Worm (Caenorhabditis elegans) whole organism, young adult: Measurements from ENCODE around the gene B0222.11.

Experiments used
- B0019.2 ChIP-seq: fragments of 200-800 bp; sonication (Bioruptor generic); conservative IDR thresholded peaks from 2 replicates; pipeline ENCODE4 v1.3.6; 2022; ENCODE audit warnings: missing genetic modification reagents, missing genetic modification characterization, missing compliant biosample characterization
- C06A6.2 ChIP-seq: fragments of 200-800 bp; sonication (Bioruptor generic); conservative IDR thresholded peaks from 2 replicates; pipeline ENCODE4 v1.3.6; 2022; ENCODE audit warnings: missing genetic modification characterization, missing compliant biosample characterization
- C17E4.6 ChIP-seq: fragments of 200-800 bp; sonication (Bioruptor generic); IDR thresholded peaks from 2 replicates; pipeline ENCODE4 v1.3.6; 2022; ENCODE audit warnings: missing genetic modification reagents, missing genetic modification characterization, missing compliant biosample characterization
- D2030.7 ChIP-seq: fragments of 200-800 bp; sonication (Bioruptor generic); IDR thresholded peaks from 2 replicates; pipeline ENCODE4 v1.3.6; 2022; ENCODE audit warnings: missing genetic modification reagents, missing genetic modification characterization, missing compliant biosample characterization
- F57A8.1 ChIP-seq: fragments of 200-800 bp; sonication (Bioruptor generic); optimal IDR thresholded peaks from 2 replicates; lab custom pipeline; 2018; ENCODE audit warnings: mild to moderate bottlenecking, missing genetic modification characterization, moderate library complexity, missing compliant biosample characterization
- K12H6.12 ChIP-seq: fragments of 200-800 bp; sonication (Bioruptor generic); optimal IDR thresholded peaks from 2 replicates; lab custom pipeline; 2018; ENCODE audit warnings: mild to moderate bottlenecking, missing genetic modification characterization, missing compliant biosample characterization
- T07F8.4 ChIP-seq: sonication (generic microtip); optimal IDR thresholded peaks from 2 replicates; lab custom pipeline; 2016; ENCODE audit warnings: mild to moderate bottlenecking, missing genetic modification characterization, moderate library complexity, missing compliant biosample characterization
- Y53F4B.3 ChIP-seq: fragments of 200-800 bp; sonication (Bioruptor generic); IDR thresholded peaks from 2 replicates; pipeline ENCODE4 v1.3.6; 2022; ENCODE audit warnings: missing genetic modification reagents, missing genetic modification characterization, missing compliant biosample characterization
- Y56A3A.18 ChIP-seq: fragments of 200-800 bp; sonication (Bioruptor generic); IDR thresholded peaks from 2 replicates; pipeline ENCODE4 v1.3.6; 2022; ENCODE audit warnings: missing genetic modification reagents, missing genetic modification characterization, missing compliant biosample characterization
- ZK185.1 ChIP-seq: sonication (generic microtip); optimal IDR thresholded peaks from 2 replicates; lab custom pipeline; 2016; ENCODE audit warnings: mild to moderate bottlenecking, missing genetic modification characterization, missing compliant biosample characterization; ENCODE audit not compliant: poor library complexity, severe bottlenecking
- aptf-2 ChIP-seq: fragments of 200-800 bp; sonication (Bioruptor generic); conservative IDR thresholded peaks from 2 replicates; pipeline ENCODE4 v1.3.6; 2022; ENCODE audit warnings: missing genetic modification reagents, missing genetic modification characterization, missing compliant biosample characterization
- atf-7 ChIP-seq: sonication (generic microtip); optimal IDR thresholded peaks from 2 replicates; lab custom pipeline; 2017; ENCODE audit warnings: mild to moderate bottlenecking, missing genetic modification characterization, missing compliant biosample characterization
- attf-3 ChIP-seq: fragments of 200-800 bp; sonication (Bioruptor generic); conservative IDR thresholded peaks from 2 replicates; pipeline ENCODE4 v1.3.6; 2022; ENCODE audit warnings: missing genetic modification reagents, missing genetic modification characterization, missing compliant biosample characterization
- cebp-1 ChIP-seq, 2 experiments: fragments of 200-800 bp in 1 of 2; sonication (Bioruptor generic) in 1 of 2; sonication (generic microtip) in 1 of 2; IDR thresholded peaks in 1 of 2; optimal IDR thresholded peaks in 1 of 2; 2 replicates each; pipeline versions ENCODE4 v1.3.6 to Lab custom; 2017 to 2022; ENCODE audit warnings: missing compliant biosample characterization in 2 of 2, missing genetic modification characterization in 2 of 2, mild to moderate bottlenecking in 1 of 2, missing genetic modification reagents in 1 of 2, moderate library complexity in 1 of 2
- die-1 ChIP-seq: sonication (generic microtip); optimal IDR thresholded peaks from 2 replicates; lab custom pipeline; 2016; ENCODE audit warnings: missing genotype, mild to moderate bottlenecking, missing genetic modification characterization, missing compliant biosample characterization
- dpff-1 ChIP-seq: sonication (generic microtip); optimal IDR thresholded peaks from 2 replicates; lab custom pipeline; 2017; ENCODE audit warnings: mild to moderate bottlenecking, missing genetic modification characterization, missing compliant biosample characterization
- dpl-1 ChIP-seq: fragments of 150-350 bp; optimal IDR thresholded peaks from 2 replicates; lab custom pipeline; 2014; ENCODE audit warnings: missing biosample characterization, missing genetic modification reagents, missing genetic modification characterization
- fkh-3 ChIP-seq: sonication (generic microtip); optimal IDR thresholded peaks from 2 replicates; lab custom pipeline; 2016; ENCODE audit warnings: mild to moderate bottlenecking, missing genetic modification characterization, missing compliant biosample characterization
- gei-17 ChIP-seq: fragments of 200-800 bp; sonication (Bioruptor generic); optimal IDR thresholded peaks from 2 replicates; lab custom pipeline; 2018; ENCODE audit warnings: mild to moderate bottlenecking, missing genetic modification characterization, missing compliant biosample characterization
- hmg-1.2 ChIP-seq: fragments of 200-800 bp; sonication (Bioruptor generic); IDR thresholded peaks from 2 replicates; pipeline ENCODE4 v1.3.6; 2022; ENCODE audit warnings: missing genetic modification reagents, missing genetic modification characterization, missing compliant biosample characterization
- lag-1 ChIP-seq: fragments of 200-800 bp; sonication (Bioruptor generic); IDR thresholded peaks from 2 replicates; pipeline ENCODE4 v1.3.6; 2022; ENCODE audit warnings: missing genetic modification reagents, missing genetic modification characterization, missing compliant biosample characterization
- let-526 ChIP-seq: fragments of 200-800 bp; sonication (Bioruptor generic); IDR thresholded peaks from 2 replicates; pipeline ENCODE4 v1.3.6; 2022; ENCODE audit warnings: missing genetic modification reagents, missing genetic modification characterization, missing compliant biosample characterization
- lin-54 ChIP-seq: fragments of 200-800 bp; sonication (Bioruptor generic); optimal IDR thresholded peaks from 2 replicates; lab custom pipeline; 2018; ENCODE audit warnings: mild to moderate bottlenecking, missing genetic modification characterization, missing compliant biosample characterization
- madf-6 ChIP-seq: fragments of 200-800 bp; sonication (Bioruptor generic); IDR thresholded peaks from 2 replicates; pipeline ENCODE4 v1.3.6; 2022; ENCODE audit warnings: missing genetic modification reagents, missing genetic modification characterization, missing compliant biosample characterization
- nfya-1 ChIP-seq: sonication (generic microtip); optimal IDR thresholded peaks from 2 replicates; lab custom pipeline; 2017; ENCODE audit warnings: antibody characterized with exemption, missing compliant biosample characterization, missing genetic modification characterization, borderline replicate concordance; ENCODE audit not compliant: insufficient read depth
- nfyb-1 ChIP-seq: fragments of 200-800 bp; sonication (Bioruptor generic); IDR thresholded peaks from 2 replicates; pipeline ENCODE4 v1.3.6; 2022; ENCODE audit warnings: missing genetic modification reagents, missing genetic modification characterization, missing compliant biosample characterization
- nhr-179 ChIP-seq: sonication (generic microtip); optimal IDR thresholded peaks from 2 replicates; lab custom pipeline; 2016; ENCODE audit warnings: mild to moderate bottlenecking, missing genetic modification characterization, missing compliant biosample characterization
- nhr-80 ChIP-seq: sonication (generic microtip); optimal IDR thresholded peaks from 2 replicates; lab custom pipeline; 2016; ENCODE audit warnings: missing genetic modification characterization, missing compliant biosample characterization
- nhr-90 ChIP-seq: sonication (generic microtip); optimal IDR thresholded peaks from 2 replicates; lab custom pipeline; 2016; ENCODE audit warnings: missing genotype, mild to moderate bottlenecking, missing genetic modification characterization, missing compliant biosample characterization
- pha-4 ChIP-seq: fragments of 150-350 bp; sonication (generic microtip); optimal IDR thresholded peaks from 2 replicates; lab custom pipeline; 2014; ENCODE audit warnings: missing biosample characterization, missing genetic modification reagents, missing genetic modification characterization
- repo-1 ChIP-seq: sonication (generic microtip); optimal IDR thresholded peaks from 2 replicates; lab custom pipeline; 2017; ENCODE audit warnings: mild to moderate bottlenecking, missing genetic modification characterization, missing compliant biosample characterization
- snpc-4 ChIP-seq, 5 experiments: fragments of 150-350 bp in 1 of 5; sonication (generic microtip) in 4 of 5; optimal IDR thresholded peaks; 2 replicates each; lab custom pipeline; 2014 to 2018; ENCODE audit warnings: missing genetic modification characterization in 5 of 5, missing biosample characterization in 3 of 5, antibody characterized with exemption in 2 of 5, mild to moderate bottlenecking in 2 of 5, missing compliant biosample characterization in 2 of 5, missing genotype in 2 of 5, moderate library complexity in 2 of 5, missing genetic modification reagents in 1 of 5
- tbp1 ChIP-seq: fragments of 200-800 bp; sonication (Bioruptor generic); optimal IDR thresholded peaks from 2 replicates; lab custom pipeline; 2018; ENCODE audit warnings: mild to moderate bottlenecking, missing genetic modification characterization, missing compliant biosample characterization
- tbx-9 ChIP-seq: sonication (generic microtip); optimal IDR thresholded peaks from 2 replicates; lab custom pipeline; 2016; ENCODE audit warnings: borderline replicate concordance, missing genetic modification characterization, inconsistent platforms, missing compliant biosample characterization
- tlf-1 ChIP-seq: fragments of 200-800 bp; sonication (Bioruptor generic); optimal IDR thresholded peaks from 2 replicates; lab custom pipeline; 2018; ENCODE audit warnings: mild to moderate bottlenecking, missing genetic modification characterization, missing compliant biosample characterization
- ztf-22 ChIP-seq: fragments of 200-800 bp; sonication (Bioruptor generic); optimal IDR thresholded peaks from 2 replicates; lab custom pipeline; 2018; ENCODE audit warnings: mild to moderate bottlenecking, missing genetic modification characterization, moderate library complexity, missing compliant biosample characterization
- ztf-26 ChIP-seq: sonication (generic microtip); optimal IDR thresholded peaks from 2 replicates; lab custom pipeline; 2017; ENCODE audit warnings: missing genetic modification characterization, missing compliant biosample characterization
- ztf-3 ChIP-seq: fragments of 200-800 bp; sonication (Bioruptor generic); optimal IDR thresholded peaks from 2 replicates; lab custom pipeline; 2018; ENCODE audit warnings: mild to moderate bottlenecking, missing genetic modification characterization, missing compliant biosample characterization

B0222.11 gene

DNA sequence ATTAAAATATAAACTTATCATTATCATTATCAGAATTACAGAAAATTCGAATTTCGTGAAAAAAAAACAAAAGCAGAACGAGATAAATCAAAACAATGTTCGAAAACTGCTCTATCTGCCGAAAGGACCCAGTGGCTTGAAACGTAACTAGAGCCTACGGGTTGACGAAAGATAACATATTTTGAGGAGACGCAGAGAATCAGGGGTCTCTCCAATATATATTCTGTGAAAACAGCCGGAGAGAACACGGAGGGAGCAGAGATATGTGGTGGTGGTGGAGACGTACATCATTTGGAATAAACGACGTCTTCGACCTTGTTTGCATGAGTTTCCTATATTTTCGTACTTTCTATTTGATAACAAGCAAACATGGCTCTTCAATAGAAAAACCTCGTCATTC is 40.9 kb upstream of the B0222.11 start:
- no peak for TF ChIP-seq attf-3 (GFP tag; lab: Robert Waterston, UW)
- TF ChIP-seq lag-1 (GFP tag; lab: Robert Waterston, UW): 0 out of 2 replicates have a peak, but pooled peaks have one; percentile 19
- peak; percentile 69 for TF ChIP-seq hmg-1.2 (GFP tag; lab: Robert Waterston, UW)
- TF ChIP-seq, all 124 proteins: peak for 2

DNA sequence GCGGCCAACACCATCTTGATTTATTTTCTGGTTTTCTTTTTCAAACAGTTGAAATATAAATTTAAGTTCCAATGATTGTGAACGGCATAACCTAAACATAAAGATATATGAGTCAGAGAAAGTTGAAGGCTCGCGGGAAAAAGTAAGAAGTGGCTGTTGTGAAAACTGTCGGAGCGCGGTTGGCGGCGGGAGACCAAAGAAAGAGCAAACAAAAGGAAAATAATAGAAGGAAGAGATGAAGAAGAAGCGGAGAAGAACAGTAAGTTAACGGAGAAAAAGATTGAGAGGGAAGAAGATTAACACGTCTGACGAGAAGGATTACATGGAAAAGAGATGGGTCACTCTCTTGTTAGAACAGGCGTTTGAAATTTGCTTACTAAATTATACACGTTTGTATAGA is 39.4 kb upstream of the B0222.11 start, which contains the start of gene inx-10:
Gene inx-10 (minus strand): TSS at position 101 of the 400 bp plus-strand sequence.
- TF ChIP-seq repo-1 (tag; lab: Kevin White, UChicago) (no peak), gei-17 (GFP tag; lab: Kevin White, UChicago) (no peak), dpl-1 (GFP tag; lab: Kevin White, UChicago) (no peak), ztf-22 (GFP tag; lab: Kevin White, UChicago) (no peak), ZK185.1 (tag; lab: Kevin White, UChicago) (no peak)

- TF ChIP-seq nhr-80 (tag; lab: Kevin White, UChicago): peak; percentile 73
- no peak for TF ChIP-seq K12H6.12
Measured at ce11 chrV:9202710-9203109, 34.7 kb upstream of the B0222.11 start, which contains the start of gene asp-2. asp-2 (plus strand) TSS chrV:9203077.

- TF ChIP-seq let-526 (GFP tag; lab: Robert Waterston, UW) (no peak), tbp1 (no peak), F57A8.1 (no peak), fkh-3 (tag; lab: Kevin White, UChicago) (no peak), repo-1 (tag; lab: Kevin White, UChicago) (no peak), B0019.2 (GFP tag; lab: Robert Waterston, UW) (no peak), nhr-179 (tag; lab: Kevin White, UChicago) (no peak), snpc-4 (GFP tag; optimal IDR thresholded peaks at IDR 0.05; lab: Kevin White, UChicago) (no peak), snpc-4 (tag; optimal IDR thresholded peaks at IDR 0.05; lab: Kevin White, UChicago) (no peak), D2030.7 (GFP tag; lab: Robert Waterston, UW) (no peak), pha-4 (tag; lab: Kevin White, UChicago) (no peak), nfyb-1 (no peak), Y53F4B.3 (GFP tag; lab: Robert Waterston, UW) (no peak), T07F8.4 (tag; lab: Kevin White, UChicago) (no peak), lin-54 (GFP tag; lab: Kevin White, UChicago) (no peak), atf-7 (tag; lab: Kevin White, UChicago) (no peak), cebp-1 (GFP tag; IDR thresholded peaks at IDR 0.05; lab: Robert Waterston, UW) (no peak), cebp-1 (tag; optimal IDR thresholded peaks at IDR 0.05; lab: Kevin White, UChicago) (no peak), ztf-3 (GFP tag; lab: Kevin White, UChicago) (no peak), C06A6.2 (no peak)
Measured at ce11 chrV:9198887-9199286, 30.9 kb upstream of the B0222.11 start, which contains the start of gene str-177. str-177 (minus strand) TSS chrV:9198987.

DNA sequence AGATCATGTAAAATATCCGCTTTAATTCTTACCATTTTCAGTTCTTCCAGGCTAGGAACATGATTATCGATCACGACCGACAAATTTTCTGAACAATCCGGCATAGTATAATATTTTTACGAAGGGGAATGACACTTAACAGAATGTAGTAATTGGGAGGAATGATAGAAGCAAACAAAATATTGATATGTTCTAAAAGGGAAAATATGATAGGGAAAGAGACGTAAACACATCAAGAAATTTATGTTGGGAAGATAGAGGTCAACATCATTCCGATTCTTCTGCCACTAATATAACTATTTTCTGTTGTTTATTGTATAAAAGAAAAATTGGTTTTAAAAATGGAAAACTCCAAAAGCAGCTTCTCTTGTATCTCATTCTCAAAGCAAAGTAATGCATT is 29.1 kb upstream of the B0222.11 start, which contains the start of gene C24B5.4:
Gene C24B5.4 (minus strand): TSS at position 206 of the 400 bp plus-strand sequence.
- TF ChIP-seq tbx-9: no peak
- no peak for TF ChIP-seq B0019.2 (GFP tag; lab: Robert Waterston, UW)
- peak; percentile 19 for TF ChIP-seq nhr-80 (tag; lab: Kevin White, UChicago)
- TF ChIP-seq tbp1: no peak
- TF ChIP-seq, all 124 proteins: peak for 1

ce11 chrV:9194055-9194454 is 26.1 kb upstream of the B0222.11 start:
- TF ChIP-seq C17E4.6 (GFP tag; lab: Robert Waterston, UW): no peak
- TF ChIP-seq dpff-1 (tag; lab: Kevin White, UChicago): no peak
- no peak for TF ChIP-seq attf-3 (GFP tag; lab: Robert Waterston, UW)
- TF ChIP-seq nfya-1 (tag; lab: Kevin White, UChicago): no peak
- TF ChIP-seq tlf-1 (GFP tag; lab: Kevin White, UChicago): no peak
- TF ChIP-seq Y56A3A.18 (GFP tag; lab: Robert Waterston, UW): no peak
- TF ChIP-seq dpl-1 (GFP tag; lab: Kevin White, UChicago): no peak
- no peak for TF ChIP-seq ztf-26 (tag; lab: Kevin White, UChicago)
- TF ChIP-seq madf-6 (GFP tag; lab: Robert Waterston, UW): no peak
- no peak for TF ChIP-seq hmg-1.2 (GFP tag; lab: Robert Waterston, UW)
- TF ChIP-seq die-1 (tag; lab: Kevin White, UChicago): no peak
- TF ChIP-seq aptf-2 (GFP tag; lab: Robert Waterston, UW): no peak
- TF ChIP-seq nhr-90: no peak
